Worm (Caenorhabditis elegans) whole organism, midembryonic: ENCODE results near the gene apa-2.

Source experiments
- flt-1 ChIP-seq: fragments of 200-800 bp; sonication (Bioruptor generic); IDR thresholded peaks from 2 replicates; pipeline ENCODE4 v1.3.6; 2022; ENCODE audit warnings: missing genetic modification characterization, missing compliant biosample characterization
- ref-1 ChIP-seq: fragments of 200-800 bp; sonication (Bioruptor generic); conservative IDR thresholded peaks from 2 replicates; pipeline ENCODE4 v1.3.6; 2022; ENCODE audit warnings: missing genetic modification reagents, missing genetic modification characterization, missing compliant biosample characterization
- ztf-29 ChIP-seq: fragments of 200-800 bp; sonication (Bioruptor generic); IDR thresholded peaks from 2 replicates; pipeline ENCODE4 v1.3.6; 2022; ENCODE audit warnings: missing genetic modification reagents, missing genetic modification characterization, missing compliant biosample characterization

DNA sequence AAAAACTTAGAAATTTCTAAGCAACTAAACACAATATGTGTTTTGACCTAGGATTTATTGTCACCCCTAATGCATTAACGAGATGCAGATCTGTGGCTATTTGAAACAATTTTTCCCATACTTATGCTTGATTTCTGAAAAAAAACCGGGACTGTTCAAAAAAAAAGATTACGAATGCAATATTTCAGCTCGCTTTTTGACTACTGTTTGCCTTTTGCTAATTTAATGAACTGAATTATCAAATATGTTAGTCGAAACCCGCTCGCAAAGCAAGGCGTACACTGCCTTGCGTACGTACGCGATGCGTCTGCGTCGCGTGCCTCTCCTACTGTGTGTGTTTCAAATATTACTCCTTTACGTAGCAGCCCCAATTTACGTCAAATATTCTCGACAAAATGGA is 48.6 kb downstream of the apa-2 start, which contains the start of gene C23F12.4:
- TF ChIP-seq ref-1 (GFP tag; lab: Robert Waterston, UW) (no peak), ztf-29 (GFP tag; lab: Robert Waterston, UW) (no peak), flt-1 (GFP tag; lab: Robert Waterston, UW) (no peak)
